Fruit fly (Drosophila melanogaster): ENCODE data around the gene mthl2.

DNA sequence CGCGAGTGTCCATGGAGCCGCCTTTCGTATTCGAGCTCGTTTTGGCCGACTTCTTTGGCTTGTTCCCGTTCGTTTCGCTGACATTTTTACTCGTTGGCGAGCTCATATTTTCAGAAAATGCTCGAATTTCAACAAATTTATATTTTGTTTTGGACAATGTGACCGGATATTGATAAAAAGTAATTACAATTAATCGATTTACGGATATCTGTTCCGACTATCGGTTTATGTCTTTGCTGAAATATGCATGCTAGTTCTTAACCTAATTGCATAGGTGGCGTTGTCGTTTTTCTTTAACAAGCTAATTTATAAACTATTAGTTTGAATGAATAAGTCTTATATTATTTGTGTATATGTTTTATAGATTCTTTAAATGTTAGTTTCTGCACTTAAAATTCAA lies 3.5 kb downstream of the mthl2 start, which contains the start of gene Eaf6:
- TF ChIP-seq h (optimal IDR thresholded peaks at IDR 0.05) (no peak), Myc (optimal IDR thresholded peaks at IDR 0.05) (no peak)

Data from Kc167 (cell line).